Fruit fly (Drosophila melanogaster) whole organism, adult: ENCODE data around the gene CG15429.

Source experiments
- CG12768 ChIP-seq: fragments of 200-800 bp; sonication (Bioruptor generic); optimal IDR thresholded peaks from 2 replicates; lab custom pipeline; 2017; ENCODE audit warnings: missing biosample characterization, missing genetic modification characterization, mild to moderate bottlenecking, moderate library complexity, missing genetic modification reagents
- CG14711 ChIP-seq: fragments of 200-800 bp; sonication (Bioruptor generic); optimal IDR thresholded peaks from 2 replicates; lab custom pipeline; 2018; ENCODE audit warnings: missing biosample characterization, mild to moderate bottlenecking, missing genetic modification characterization, moderate library complexity
- CG1620 ChIP-seq: fragments of 200-800 bp; sonication (Bioruptor generic); optimal IDR thresholded peaks from 2 replicates; lab custom pipeline; 2016; ENCODE audit warnings: missing biosample characterization, missing genetic modification characterization
- CG33017 ChIP-seq: fragments of 200-800 bp; sonication (Bioruptor generic); optimal IDR thresholded peaks from 2 replicates; lab custom pipeline; 2018; ENCODE audit warnings: missing biosample characterization, mild to moderate bottlenecking, missing genetic modification characterization, moderate library complexity
- CG7045 ChIP-seq: fragments of 200-800 bp; sonication (Bioruptor generic); optimal IDR thresholded peaks from 2 replicates; lab custom pipeline; 2017; ENCODE audit warnings: missing biosample characterization, mild to moderate bottlenecking, missing genetic modification characterization
- CG7101 ChIP-seq: fragments of 200-800 bp; sonication (Bioruptor generic); optimal IDR thresholded peaks from 2 replicates; lab custom pipeline; 2018; ENCODE audit warnings: missing biosample characterization, mild to moderate bottlenecking, missing genetic modification characterization, moderate library complexity
- Clk ChIP-seq: fragments of 200-800 bp; sonication (Bioruptor generic); optimal IDR thresholded peaks from 2 replicates; lab custom pipeline; 2017; ENCODE audit warnings: missing biosample characterization, missing genetic modification characterization
- Crg-1 ChIP-seq: fragments of 200-800 bp; sonication (Bioruptor generic); optimal IDR thresholded peaks from 2 replicates; lab custom pipeline; 2016; ENCODE audit warnings: missing biosample characterization, missing genetic modification characterization
- Hr96 ChIP-seq: fragments of 200-800 bp; sonication (Bioruptor generic); optimal IDR thresholded peaks from 2 replicates; lab custom pipeline; 2016; ENCODE audit warnings: missing biosample characterization, missing genetic modification characterization
- Mnt ChIP-seq: fragments of 200-800 bp; sonication (Bioruptor generic); optimal IDR thresholded peaks from 2 replicates; lab custom pipeline; 2016; ENCODE audit warnings: missing biosample characterization, mild to moderate bottlenecking, missing genetic modification characterization
- bab1 ChIP-seq: fragments of 200-800 bp; sonication (Bioruptor generic); optimal IDR thresholded peaks from 3 replicates; lab custom pipeline; 2019; ENCODE audit warnings: missing biosample characterization, mild to moderate bottlenecking, missing genetic modification characterization, moderate library complexity
- cnc ChIP-seq, 2 experiments: fragments of >200 bp; optimal IDR thresholded peaks; 2 replicates each; lab custom pipeline; 2017
- kay ChIP-seq: fragments of 200-800 bp; sonication (Bioruptor generic); peaks from one replicate; lab custom pipeline; 2016; ENCODE audit warnings: missing biosample characterization, missing genetic modification characterization, borderline replicate concordance
- tj ChIP-seq: fragments of 200-800 bp; sonication (Bioruptor generic); optimal IDR thresholded peaks from 3 replicates; lab custom pipeline; 2017; ENCODE audit warnings: missing biosample characterization, mild to moderate bottlenecking, missing genetic modification characterization, moderate library complexity

- TF ChIP-seq kay (GFP tag; lab: Kevin White, UChicago) (no peak), CG1620 (GFP tag; lab: Kevin White, UChicago) (no peak), Mnt (no peak), Crg-1 (GFP tag; lab: Kevin White, UChicago) (no peak), Hr96 (GFP tag; lab: Kevin White, UChicago) (no peak), Clk (GFP tag; lab: Kevin White, UChicago) (no peak), CG33017 (tag; lab: Kevin White, UChicago) (no peak), bab1 (GFP tag; lab: Kevin White, UChicago) (no peak), CG7045 (GFP tag; lab: Kevin White, UChicago) (no peak), CG14711 (tag; lab: Kevin White, UChicago) (no peak), CG7101 (tag; lab: Kevin White, UChicago) (no peak), tj (GFP tag; lab: Kevin White, UChicago) (no peak), CG12768 (no peak), cnc (optimal IDR thresholded peaks at IDR 0.05; lab: Kevin White, UChicago) (no peak)
Observed at dm6 chr2L:4352675-4353074, at the start of gene CG15429.
